Fruit fly (Drosophila melanogaster): ENCODE results near the gene Gbeta5.

The Gbeta5 gene

dm6 chrX:8141353-8142066, 10.6 kb downstream of the Gbeta5 start (continued):
- 0 out of 4 replicates have a peak, but pooled peaks have one; percentile 61 for TF ChIP-seq chinmo (GFP tag; IDR thresholded peaks at IDR 0.05; ENCODE audit: partially characterized antibody)
- TF ChIP-seq Doc3 (GFP tag; IDR thresholded peaks at IDR 0.05; ENCODE audit: partially characterized antibody), result no peak
- TF ChIP-seq CG9932 (GFP tag; IDR thresholded peaks at IDR 0.05), result peak; percentile 37; the same call in 1 of the 2 replicates
- TF ChIP-seq emc (GFP tag; optimal IDR thresholded peaks at IDR 0.05), result no peak
- no peak for TF ChIP-seq jigr1 (GFP tag; IDR thresholded peaks at IDR 0.05)
- TF ChIP-seq Lpt (GFP tag; optimal IDR thresholded peaks at IDR 0.05), result no peak
- TF ChIP-seq Pdp1 (GFP tag; optimal IDR thresholded peaks at IDR 0.05), result peak; percentile 19 to 29
- TF ChIP-seq Nf-YB (GFP tag; optimal IDR thresholded peaks at IDR 0.05), result no peak
- TF ChIP-seq esg (GFP tag; conservative IDR thresholded peaks at IDR 0.05), result no peak
- TF ChIP-seq CTCF (GFP tag; optimal IDR thresholded peaks at IDR 0.05), result no peak
- TF ChIP-seq CG10543 (GFP tag; optimal IDR thresholded peaks at IDR 0.05), result peak; percentile 87
- 0 out of 3 replicates have a peak, but pooled peaks have one; percentile 48 for TF ChIP-seq ci (GFP tag; IDR thresholded peaks at IDR 0.05)
- no peak for TF ChIP-seq grn (GFP tag; optimal IDR thresholded peaks at IDR 0.05)
- peak; percentile 27 for TF ChIP-seq chn (GFP tag; optimal IDR thresholded peaks at IDR 0.05)
- TF ChIP-seq pnt (GFP tag; optimal IDR thresholded peaks at IDR 0.05), result no peak
- no peak for TF ChIP-seq Ets65A (GFP tag)
- no peak for TF ChIP-seq Dad (GFP tag; optimal IDR thresholded peaks at IDR 0.05)
- no peak for TF ChIP-seq trh (GFP tag; optimal IDR thresholded peaks at IDR 0.05)
- TF ChIP-seq Kr (GFP tag; optimal IDR thresholded peaks at IDR 0.05), result no peak
- peak; percentile 14; the same call in 1 of the 2 replicates for TF ChIP-seq ranshi (GFP tag; IDR thresholded peaks at IDR 0.05)
- peak; percentile 77; the same call in 2 of the 3 replicates for TF ChIP-seq CG34422 (GFP tag; IDR thresholded peaks at IDR 0.05)
- TF ChIP-seq ac (GFP tag; optimal IDR thresholded peaks at IDR 0.05), result no peak
- TF ChIP-seq CG2120 (GFP tag; optimal IDR thresholded peaks at IDR 0.05), result peak; percentile 90
- TF ChIP-seq lmd (GFP tag; IDR thresholded peaks at IDR 0.05), result no peak
- TF ChIP-seq gce (GFP tag; IDR thresholded peaks at IDR 0.05), result no peak
- no peak for TF ChIP-seq gt (GFP tag; IDR thresholded peaks at IDR 0.05)
- TF ChIP-seq CG6683 (GFP tag; optimal IDR thresholded peaks at IDR 0.05), result peak; percentile 0
- peak; percentile 41; the same call in 1 of the 2 replicates for TF ChIP-seq slbo (GFP tag; IDR thresholded peaks at IDR 0.05)
- peak; percentile 43 for TF ChIP-seq nom (GFP tag; optimal IDR thresholded peaks at IDR 0.05)
- TF ChIP-seq Chrac-16 (GFP tag; optimal IDR thresholded peaks at IDR 0.05), result no peak
- no peak for TF ChIP-seq Neu2 (GFP tag; optimal IDR thresholded peaks at IDR 0.05; ENCODE audit: borderline replicate concordance)
- TF ChIP-seq GATAe (GFP tag; conservative IDR thresholded peaks at IDR 0.05), result no peak
- peak; percentile 12 for TF ChIP-seq Oli (tag; optimal IDR thresholded peaks at IDR 0.05)
- TF ChIP-seq schlank (tag; optimal IDR thresholded peaks at IDR 0.05), result no peak
- TF ChIP-seq Camta (GFP tag; optimal IDR thresholded peaks at IDR 0.05), result no peak
- TF ChIP-seq CG9609 (GFP tag; optimal IDR thresholded peaks at IDR 0.05), result no peak
- no peak for TF ChIP-seq CG2202 (tag; optimal IDR thresholded peaks at IDR 0.05)
- TF ChIP-seq CG7556 (GFP tag; optimal IDR thresholded peaks at IDR 0.05), result peak; percentile 28
- TF ChIP-seq CG18599 (GFP tag; optimal IDR thresholded peaks at IDR 0.05), result peak; percentile 44
- no peak for TF ChIP-seq CkIIα-i1 (GFP tag; IDR thresholded peaks at IDR 0.05)
- TF ChIP-seq Aef1 (GFP tag; IDR thresholded peaks at IDR 0.05), result peak; percentile 45; the same call in 2 of the 3 replicates
- TF ChIP-seq Blimp-1 (GFP tag; optimal IDR thresholded peaks at IDR 0.05), result no peak
- peak; percentile 11 for TF ChIP-seq dm (GFP tag; optimal IDR thresholded peaks at IDR 0.05)
- peak; percentile 11 for TF ChIP-seq Sox102F (GFP tag; optimal IDR thresholded peaks at IDR 0.05)
- peak; percentile 22 for TF ChIP-seq CG16863 (GFP tag; optimal IDR thresholded peaks at IDR 0.05)
- TF ChIP-seq CG4328 (GFP tag; optimal IDR thresholded peaks at IDR 0.05), result peak; percentile 3
- peak; percentile 6 for TF ChIP-seq CG6813 (GFP tag; optimal IDR thresholded peaks at IDR 0.05)
- TF ChIP-seq lola (GFP tag; optimal IDR thresholded peaks at IDR 0.05), result no peak
- peak; percentile 91 for TF ChIP-seq CG1832 (GFP tag; optimal IDR thresholded peaks at IDR 0.05)
- no peak for TF ChIP-seq chif (GFP tag; optimal IDR thresholded peaks at IDR 0.05)

All from whole organism, embryonic.